Fruit fly (Drosophila melanogaster): Measurements from ENCODE around the gene CG10650.
A peak's percentile ranks its signal among the peaks of the same experiment; 100 is the strongest.

The CG10650 gene

dm6 chr2L:18946636-18947514 is 48.9 kb downstream of the CG10650 start (continued):
- TF ChIP-seq CG3995 (GFP tag; optimal IDR thresholded peaks at IDR 0.05) = no peak
- 0 out of 3 replicates have a peak, but pooled peaks have one; percentile 20 for TF ChIP-seq dysf (GFP tag; IDR thresholded peaks at IDR 0.05)
- TF ChIP-seq pzg (GFP tag; optimal IDR thresholded peaks at IDR 0.05) = no peak
- no peak for TF ChIP-seq CG8478 (optimal IDR thresholded peaks at IDR 0.05)
- no peak for TF ChIP-seq az2 (GFP tag; optimal IDR thresholded peaks at IDR 0.05)
- TF ChIP-seq eyg (GFP tag; optimal IDR thresholded peaks at IDR 0.05) = no peak
- 0 out of 3 replicates have a peak, but pooled peaks have one; percentile 12 for TF ChIP-seq Aef1 (GFP tag; IDR thresholded peaks at IDR 0.05)
- 0 out of 2 replicates have a peak, but pooled peaks have one; percentile 9 for TF ChIP-seq slbo (GFP tag; IDR thresholded peaks at IDR 0.05)
- peak; percentile 57 for TF ChIP-seq phol (tag; optimal IDR thresholded peaks at IDR 0.05)
- no peak for TF ChIP-seq CG11504 (tag; optimal IDR thresholded peaks at IDR 0.05)
- peak; percentile 52 for TF ChIP-seq CG9727 (GFP tag; optimal IDR thresholded peaks at IDR 0.05)
- peak; percentile 69 for TF ChIP-seq CG17829 (tag; optimal IDR thresholded peaks at IDR 0.05)
- TF ChIP-seq CG10209 (GFP tag; optimal IDR thresholded peaks at IDR 0.05) = peak; percentile 15
- TF ChIP-seq HLH3B (GFP tag; IDR thresholded peaks at IDR 0.05) = no peak
- TF ChIP-seq nom (GFP tag; optimal IDR thresholded peaks at IDR 0.05) = peak; percentile 78
- no peak for TF ChIP-seq CG14050 (GFP tag; IDR thresholded peaks at IDR 0.05)
- TF ChIP-seq Sox102F (GFP tag; optimal IDR thresholded peaks at IDR 0.05) = peak; percentile 43
- TF ChIP-seq zf30C (GFP tag; optimal IDR thresholded peaks at IDR 0.05) = peak; percentile 63
- TF ChIP-seq CG33557 (GFP tag; optimal IDR thresholded peaks at IDR 0.05) = peak; percentile 32
- TF ChIP-seq tap (tag; optimal IDR thresholded peaks at IDR 0.05) = peak; percentile 37
- TF ChIP-seq row (GFP tag; IDR thresholded peaks at IDR 0.05) = 0 out of 3 replicates have a peak, but pooled peaks have one; percentile 29
- TF ChIP-seq CG12659 (GFP tag; optimal IDR thresholded peaks at IDR 0.05) = no peak
- TF ChIP-seq CG1647 (GFP tag; optimal IDR thresholded peaks at IDR 0.05) = no peak
- peak; percentile 49 for TF ChIP-seq CG8924 (tag; optimal IDR thresholded peaks at IDR 0.05)
- peak; percentile 48 for TF ChIP-seq nmo (GFP tag; optimal IDR thresholded peaks at IDR 0.05)
- peak; percentile 2 for TF ChIP-seq Spps (tag; optimal IDR thresholded peaks at IDR 0.05)
- TF ChIP-seq CG17186 (GFP tag; optimal IDR thresholded peaks at IDR 0.05) = no peak
- TF ChIP-seq al (GFP tag; IDR thresholded peaks at IDR 0.05) = no peak
- peak; percentile 77 for TF ChIP-seq CG17385 (GFP tag; optimal IDR thresholded peaks at IDR 0.05)
- no peak for TF ChIP-seq Chrac-16 (GFP tag; optimal IDR thresholded peaks at IDR 0.05)
- TF ChIP-seq crc (GFP tag; optimal IDR thresholded peaks at IDR 0.05) = no peak
- TF ChIP-seq lbe (GFP tag; optimal IDR thresholded peaks at IDR 0.05) = peak; percentile 58
- TF ChIP-seq CG2712 (tag; optimal IDR thresholded peaks at IDR 0.05) = peak; percentile 77
- TF ChIP-seq dmrt11E (tag; optimal IDR thresholded peaks at IDR 0.05) = peak; percentile 83
- TF ChIP-seq CG18599 (GFP tag; optimal IDR thresholded peaks at IDR 0.05) = no peak
- TF ChIP-seq CG8388 (GFP tag; optimal IDR thresholded peaks at IDR 0.05) = peak; percentile 53
- TF ChIP-seq bsh (GFP tag; optimal IDR thresholded peaks at IDR 0.05) = peak; percentile 68 to 92
- no peak for TF ChIP-seq sc (optimal IDR thresholded peaks at IDR 0.05)
- TF ChIP-seq sc (GFP tag; optimal IDR thresholded peaks at IDR 0.05) = peak; percentile 46
- TF ChIP-seq scrt (GFP tag; optimal IDR thresholded peaks at IDR 0.05) = no peak
- TF ChIP-seq Ssrp (tag; optimal IDR thresholded peaks at IDR 0.05) = peak; percentile 9
- TF ChIP-seq HLH54F (GFP tag; optimal IDR thresholded peaks at IDR 0.05) = no peak
- 0 out of 2 replicates have a peak, but pooled peaks have one; percentile 29 for TF ChIP-seq CG14014 (GFP tag; IDR thresholded peaks at IDR 0.05)
- TF ChIP-seq CkIIα-i1 (GFP tag; IDR thresholded peaks at IDR 0.05) = no peak
- peak; percentile 43 for TF ChIP-seq D19A (tag; optimal IDR thresholded peaks at IDR 0.05)
- no peak for TF ChIP-seq CG10462 (GFP tag; optimal IDR thresholded peaks at IDR 0.05)
- peak; percentile 35 for TF ChIP-seq CG4424 (GFP tag; optimal IDR thresholded peaks at IDR 0.05)
- no peak for TF ChIP-seq Vsx1 (GFP tag; optimal IDR thresholded peaks at IDR 0.05)
- TF ChIP-seq gsb-n (tag; optimal IDR thresholded peaks at IDR 0.05) = peak; percentile 61

Measured in whole organism, embryonic.